Fruit fly (Drosophila melanogaster): ENCODE measurements around the gene beg.

The beg gene

DNA sequence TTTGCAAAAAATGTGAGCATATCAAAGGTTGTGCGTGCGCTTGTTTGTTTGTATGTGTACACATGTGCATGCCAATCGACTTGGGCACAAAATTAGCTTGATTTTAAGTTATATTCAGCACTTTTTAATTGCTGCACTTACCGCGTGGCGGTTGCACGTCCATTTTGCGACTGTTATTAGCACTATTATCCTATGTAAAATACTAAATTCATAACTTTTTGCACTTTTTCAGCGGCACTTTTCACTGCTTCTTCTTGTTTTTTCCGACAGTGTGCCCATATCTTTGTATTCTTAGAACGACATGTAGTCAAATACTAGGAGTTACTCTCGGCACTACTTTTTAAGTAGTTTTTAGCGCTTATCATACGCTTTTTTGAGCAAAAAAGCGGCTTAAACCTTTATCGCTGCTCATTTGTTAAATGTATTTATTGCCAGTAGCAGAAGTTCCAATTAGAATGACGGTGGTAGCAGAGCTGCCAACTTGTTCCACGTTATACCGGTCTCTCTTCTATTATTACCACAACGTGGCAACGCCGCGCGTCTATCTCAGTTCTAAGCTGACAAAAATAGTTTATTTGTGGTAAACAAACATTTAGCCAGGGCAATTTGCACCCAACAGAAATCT is 6.9 kb downstream of the beg start, which contains the start of the genes scaf6 and Papst2 (continued):
- TF ChIP-seq H2.0 (GFP tag; IDR thresholded peaks at IDR 0.05) (no peak), hth (optimal IDR thresholded peaks at IDR 0.05) (no peak), ase (GFP tag; IDR thresholded peaks at IDR 0.05) (no peak), CG11695 (GFP tag; IDR thresholded peaks at IDR 0.05) (no peak), psq (GFP tag; optimal IDR thresholded peaks at IDR 0.05) (no peak), CG9215 (GFP tag; IDR thresholded peaks at IDR 0.05) (no peak), lilli (GFP tag; optimal IDR thresholded peaks at IDR 0.05) (no peak), CG9437 (GFP tag; optimal IDR thresholded peaks at IDR 0.05) (no peak), CG7357 (GFP tag; IDR thresholded peaks at IDR 0.05) (no peak), CG9609 (GFP tag; optimal IDR thresholded peaks at IDR 0.05) (no peak), Lpt (GFP tag; optimal IDR thresholded peaks at IDR 0.05) (no peak), C15 (GFP tag; IDR thresholded peaks at IDR 0.05) (no peak), Six4 (GFP tag; optimal IDR thresholded peaks at IDR 0.05) (no peak), Oli (tag; optimal IDR thresholded peaks at IDR 0.05) (no peak), eyg (GFP tag; optimal IDR thresholded peaks at IDR 0.05) (no peak), CG34376 (GFP tag; optimal IDR thresholded peaks at IDR 0.05) (no peak), lab (GFP tag; optimal IDR thresholded peaks at IDR 0.05) (no peak), CG8359 (GFP tag; optimal IDR thresholded peaks at IDR 0.05; ENCODE audit: borderline replicate concordance) (no peak), CG6654 (GFP tag; optimal IDR thresholded peaks at IDR 0.05) (no peak), Dll (GFP tag; IDR thresholded peaks at IDR 0.05; ENCODE audit: partially characterized antibody) (peak; percentile 53; the same call in 2 of the 4 replicates), Dbx (GFP tag; IDR thresholded peaks at IDR 0.05) (no peak), HLH4C (GFP tag; IDR thresholded peaks at IDR 0.05; ENCODE audit: partially characterized antibody) (no peak), Optix (GFP tag; IDR thresholded peaks at IDR 0.05) (no peak), CG31224 (GFP tag; IDR thresholded peaks at IDR 0.05) (no peak), schlank (tag; optimal IDR thresholded peaks at IDR 0.05) (no peak), Dref (GFP tag; IDR thresholded peaks at IDR 0.05) (peak; percentile 39), kah (GFP tag; optimal IDR thresholded peaks at IDR 0.05) (no peak), emc (GFP tag; optimal IDR thresholded peaks at IDR 0.05) (no peak), Dfd (GFP tag; optimal IDR thresholded peaks at IDR 0.05) (no peak), Taf1 (GFP tag; IDR thresholded peaks at IDR 0.05) (no peak), CG4854 (GFP tag; optimal IDR thresholded peaks at IDR 0.05) (no peak), HLH3B (GFP tag; IDR thresholded peaks at IDR 0.05) (no peak), Abd-B (GFP tag; optimal IDR thresholded peaks at IDR 0.05) (no peak), ranshi (GFP tag; IDR thresholded peaks at IDR 0.05) (no peak), slou (GFP tag; optimal IDR thresholded peaks at IDR 0.05) (no peak), CG7372 (GFP tag; IDR thresholded peaks at IDR 0.05) (no peak), trh (GFP tag; optimal IDR thresholded peaks at IDR 0.05) (no peak), CG34224 (GFP tag; IDR thresholded peaks at IDR 0.05; ENCODE audit: partially characterized antibody) (no peak), CG13123 (GFP tag; optimal IDR thresholded peaks at IDR 0.05) (no peak), btn (GFP tag; optimal IDR thresholded peaks at IDR 0.05) (no peak), exex (tag; optimal IDR thresholded peaks at IDR 0.05) (no peak), pho (GFP tag; optimal IDR thresholded peaks at IDR 0.05) (peak; percentile 14), HHEX (GFP tag; optimal IDR thresholded peaks at IDR 0.05) (no peak), CG13287 (GFP tag; IDR thresholded peaks at IDR 0.05; ENCODE audit: partially characterized antibody) (peak; percentile 55; the same call in 1 of the 2 replicates), CG10543 (GFP tag; optimal IDR thresholded peaks at IDR 0.05) (no peak), CG13624 (GFP tag; optimal IDR thresholded peaks at IDR 0.05) (no peak), CHES-1-like (GFP tag; optimal IDR thresholded peaks at IDR 0.05) (peak; percentile 70), abd-A (tag; optimal IDR thresholded peaks at IDR 0.05) (no peak), B-H2 (GFP tag; optimal IDR thresholded peaks at IDR 0.05) (no peak), CG18619 (GFP tag; optimal IDR thresholded peaks at IDR 0.05) (no peak), CG6689 (GFP tag; IDR thresholded peaks at IDR 0.05) (no peak), CG14441 (GFP tag; IDR thresholded peaks at IDR 0.05) (no peak)

All from whole organism, embryonic.